Worm (Caenorhabditis elegans) whole organism, L3 larva: ENCODE data around the gene B0432.10.
A peak's percentile ranks its signal among the peaks of the same experiment; 100 is the strongest.

ENCODE experiments used
- elt-3 ChIP-seq, 3 experiments: fragments of 150-350 bp in 1 of 3; sonication (generic microtip) in 2 of 3; optimal IDR thresholded peaks; 2 replicates in 2 of 3; 4 replicates in 1 of 3; lab custom pipeline; 2014 to 2017; ENCODE audit warnings: missing biosample characterization in 3 of 3, missing genetic modification characterization in 3 of 3
- mdl-1 ChIP-seq: fragments of 150-350 bp; optimal IDR thresholded peaks from 2 replicates; lab custom pipeline; 2014; ENCODE audit warnings: missing biosample characterization, missing genetic modification characterization
- nhr-77 ChIP-seq: fragments of 150-350 bp; optimal IDR thresholded peaks from 2 replicates; lab custom pipeline; 2014; ENCODE audit warnings: missing biosample characterization, missing genetic modification characterization
- skn-1 ChIP-seq: fragments of 150-350 bp; optimal IDR thresholded peaks from 2 replicates; lab custom pipeline; 2014; ENCODE audit warnings: missing biosample characterization, missing genetic modification characterization
- tbx-2 ChIP-seq: sonication (generic microtip); optimal IDR thresholded peaks from 2 replicates; lab custom pipeline; 2016; ENCODE audit warnings: mild to moderate bottlenecking, missing genetic modification characterization, missing compliant biosample characterization

DNA sequence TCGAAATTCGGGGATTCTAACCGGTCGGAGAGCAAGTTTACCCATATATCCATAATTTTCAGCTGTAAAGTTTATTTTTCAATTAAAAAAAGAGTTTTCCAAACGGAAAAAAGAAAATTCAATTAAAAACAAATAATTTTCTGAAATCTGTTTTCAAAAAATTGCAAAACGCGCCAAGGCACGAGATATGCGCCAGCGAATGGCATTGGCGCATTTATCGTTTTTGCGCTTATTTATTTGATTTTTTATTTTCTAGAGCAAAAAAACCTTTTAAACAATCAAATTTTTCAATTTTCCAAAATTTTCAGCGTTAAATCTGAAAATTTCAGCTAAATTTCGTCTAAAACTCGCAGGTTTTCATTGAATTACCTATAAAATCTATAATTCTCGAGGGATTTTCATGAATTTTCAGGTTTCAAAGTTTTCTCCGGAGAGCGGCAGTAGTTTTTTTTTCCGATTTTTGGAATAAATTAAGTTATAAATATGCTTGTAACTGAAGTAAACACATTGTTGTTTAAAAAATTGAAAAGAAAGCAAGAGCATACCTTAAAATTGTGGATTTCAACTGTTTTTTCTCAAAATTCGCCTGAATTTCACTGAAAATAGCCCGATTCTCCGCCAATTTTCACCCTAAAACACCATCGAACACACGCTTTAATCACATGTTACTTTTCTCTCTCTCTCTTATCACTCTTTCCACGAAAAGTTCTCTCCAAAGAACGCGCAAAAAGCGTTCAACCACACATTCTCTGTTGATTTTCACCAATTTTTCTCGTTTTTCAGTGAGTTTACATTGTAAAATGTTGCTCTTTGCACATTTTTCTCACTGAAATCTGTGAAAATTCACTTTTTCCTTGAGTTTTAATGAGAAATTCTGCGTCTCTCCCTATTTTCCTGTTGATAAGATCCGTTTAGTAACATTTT, at the start of gene B0432.10:
- TF ChIP-seq tbx-2 (tag; lab: Kevin White, UChicago) (no peak), elt-3 (tag; optimal IDR thresholded peaks at IDR 0.05; lab: Kevin White, UChicago) (no peak), mdl-1 (no peak), nhr-77 (tag; lab: Kevin White, UChicago) (no peak), skn-1 (tag; lab: Kevin White, UChicago) (peak; percentile 69)
